Worm (Caenorhabditis elegans) whole organism, mixed stage, embryonic: ENCODE results near the gene C30B5.17.

Source experiments
- M03D4.4 ChIP-seq: sonication (generic microtip); optimal IDR thresholded peaks from 2 replicates; lab custom pipeline; 2017; ENCODE audit warnings: mild to moderate bottlenecking, missing genetic modification characterization, missing compliant biosample characterization
- bed-3 ChIP-seq: fragments of 200-800 bp; sonication (Bioruptor generic); optimal IDR thresholded peaks from 3 replicates; lab custom pipeline; 2018; ENCODE audit warnings: mild to moderate bottlenecking, missing genetic modification characterization, moderate library complexity, missing compliant biosample characterization
- blmp-1 ChIP-seq: fragments of 150-350 bp; optimal IDR thresholded peaks from 2 replicates; lab custom pipeline; 2014; ENCODE audit warnings: missing biosample characterization, missing genetic modification characterization
- ceh-39 ChIP-seq: fragments of 150-350 bp; optimal IDR thresholded peaks from 2 replicates; lab custom pipeline; 2014; ENCODE audit warnings: missing biosample characterization, missing genetic modification characterization
- ceh-43 ChIP-seq: fragments of 200-800 bp; sonication (Bioruptor generic); optimal IDR thresholded peaks from 2 replicates; lab custom pipeline; 2018; ENCODE audit warnings: mild to moderate bottlenecking, missing genetic modification characterization, moderate library complexity, missing compliant biosample characterization
- ceh-83 ChIP-seq: fragments of 200-800 bp; sonication (Bioruptor generic); optimal IDR thresholded peaks from 2 replicates; lab custom pipeline; 2018; ENCODE audit warnings: mild to moderate bottlenecking, missing genetic modification characterization, missing compliant biosample characterization
- ces-1 ChIP-seq: fragments of 150-350 bp; optimal IDR thresholded peaks from 2 replicates; lab custom pipeline; 2014; ENCODE audit warnings: missing biosample characterization, missing genetic modification reagents, missing genetic modification characterization
- cnd-1 ChIP-seq: fragments of 200-800 bp; sonication (Bioruptor generic); optimal IDR thresholded peaks from 2 replicates; lab custom pipeline; 2018; ENCODE audit warnings: mild to moderate bottlenecking, missing genetic modification characterization, missing compliant biosample characterization
- drap-1 ChIP-seq: fragments of 200-800 bp; sonication (Bioruptor generic); optimal IDR thresholded peaks from 3 replicates; lab custom pipeline; 2018; ENCODE audit warnings: mild to moderate bottlenecking, missing genetic modification characterization, missing compliant biosample characterization
- elt-1 ChIP-seq: sonication (generic microtip); optimal IDR thresholded peaks from 2 replicates; lab custom pipeline; 2017; ENCODE audit warnings: missing genetic modification characterization, mild to moderate bottlenecking, missing compliant biosample characterization, antibody characterized with exemption, moderate library complexity, borderline replicate concordance; ENCODE audit not compliant: insufficient read depth
- elt-3 ChIP-seq: fragments of 150-350 bp; optimal IDR thresholded peaks from 2 replicates; lab custom pipeline; 2014; ENCODE audit warnings: missing biosample characterization, missing genetic modification characterization
- flh-1 ChIP-seq: fragments of 200-800 bp; sonication (Bioruptor generic); optimal IDR thresholded peaks from 2 replicates; lab custom pipeline; 2018; ENCODE audit warnings: mild to moderate bottlenecking, missing genetic modification characterization, moderate library complexity, missing compliant biosample characterization
- ham-2 ChIP-seq: fragments of 200-800 bp; sonication (Bioruptor generic); optimal IDR thresholded peaks from 2 replicates; lab custom pipeline; 2018; ENCODE audit warnings: mild to moderate bottlenecking, missing genetic modification characterization, missing compliant biosample characterization
- hlh-1 ChIP-seq: fragments of 150-350 bp; optimal IDR thresholded peaks from 2 replicates; lab custom pipeline; 2014; ENCODE audit warnings: missing biosample characterization, missing genetic modification reagents, missing genetic modification characterization
- lin-13 ChIP-seq: fragments of 150-350 bp; optimal IDR thresholded peaks from 2 replicates; lab custom pipeline; 2014; ENCODE audit warnings: missing biosample characterization, missing genetic modification characterization
- lin-32 ChIP-seq: fragments of 200-800 bp; sonication (Bioruptor generic); optimal IDR thresholded peaks from 2 replicates; lab custom pipeline; 2018; ENCODE audit warnings: mild to moderate bottlenecking, missing genetic modification characterization, missing compliant biosample characterization
- lsy-2 ChIP-seq: fragments of 150-350 bp; optimal IDR thresholded peaks from 2 replicates; lab custom pipeline; 2014; ENCODE audit warnings: missing biosample characterization, missing genetic modification characterization
- mab-5 ChIP-seq: fragments of 150-350 bp; optimal IDR thresholded peaks from 2 replicates; lab custom pipeline; 2014; ENCODE audit warnings: missing biosample characterization, missing genetic modification characterization
- mep-1 ChIP-seq: fragments of 150-350 bp; optimal IDR thresholded peaks from 2 replicates; lab custom pipeline; 2017; ENCODE audit warnings: missing biosample characterization, missing genetic modification reagents, missing genetic modification characterization, inconsistent platforms
- mls-2 ChIP-seq: sonication (generic microtip); optimal IDR thresholded peaks from 2 replicates; lab custom pipeline; 2016; ENCODE audit warnings: mild to moderate bottlenecking, missing genetic modification characterization, moderate library complexity, missing compliant biosample characterization
- nhr-12 ChIP-seq: fragments of 150-350 bp; optimal IDR thresholded peaks from 2 replicates; lab custom pipeline; 2014; ENCODE audit warnings: missing biosample characterization, missing genetic modification characterization
- nhr-2 ChIP-seq: fragments of 150-350 bp; optimal IDR thresholded peaks from 2 replicates; lab custom pipeline; 2014; ENCODE audit warnings: missing biosample characterization, missing genetic modification characterization
- nhr-237 ChIP-seq: fragments of 150-350 bp; optimal IDR thresholded peaks from 2 replicates; lab custom pipeline; 2014; ENCODE audit warnings: missing biosample characterization, missing genetic modification characterization
- nhr-28 ChIP-seq: fragments of 150-350 bp; optimal IDR thresholded peaks from 2 replicates; lab custom pipeline; 2014; ENCODE audit warnings: missing biosample characterization, missing genetic modification characterization
- nhr-76 ChIP-seq: sonication (generic microtip); optimal IDR thresholded peaks from 2 replicates; lab custom pipeline; 2017; ENCODE audit warnings: missing biosample characterization, missing genetic modification characterization
- pha-4 ChIP-seq: fragments of 150-350 bp; optimal IDR thresholded peaks from 2 replicates; lab custom pipeline; 2018; ENCODE audit warnings: missing biosample characterization, missing genetic modification reagents, missing genetic modification characterization
- sem-2 ChIP-seq: fragments of 200-800 bp; sonication (Bioruptor generic); optimal IDR thresholded peaks from 2 replicates; lab custom pipeline; 2018; ENCODE audit warnings: mild to moderate bottlenecking, missing genetic modification characterization, missing compliant biosample characterization
- snpc-4 ChIP-seq: fragments of 150-350 bp; optimal IDR thresholded peaks from 2 replicates; lab custom pipeline; 2014; ENCODE audit warnings: missing biosample characterization, missing genetic modification characterization
- sptf-1 ChIP-seq: sonication (generic microtip); optimal IDR thresholded peaks from 2 replicates; lab custom pipeline; 2017; ENCODE audit warnings: mild to moderate bottlenecking, missing genetic modification characterization, moderate library complexity, missing compliant biosample characterization
- tbx-8 ChIP-seq: fragments of 200-800 bp; sonication (Bioruptor generic); optimal IDR thresholded peaks from 2 replicates; lab custom pipeline; 2018; ENCODE audit warnings: mild to moderate bottlenecking, missing genetic modification characterization, moderate library complexity, missing compliant biosample characterization
- unc-120 ChIP-seq: sonication (generic microtip); optimal IDR thresholded peaks from 2 replicates; lab custom pipeline; 2017; ENCODE audit warnings: missing genetic modification characterization, missing compliant biosample characterization; ENCODE audit not compliant: poor library complexity, severe bottlenecking
- unc-39 ChIP-seq: fragments of 150-350 bp; optimal IDR thresholded peaks from 2 replicates; lab custom pipeline; 2014; ENCODE audit warnings: missing biosample characterization, missing genetic modification characterization
- unc-62 ChIP-seq: fragments of 150-350 bp; optimal IDR thresholded peaks from 2 replicates; lab custom pipeline; 2014; ENCODE audit warnings: missing biosample characterization, missing genetic modification reagents, missing genetic modification characterization
- zip-8 ChIP-seq: fragments of 150-350 bp; optimal IDR thresholded peaks from 2 replicates; lab custom pipeline; 2014; ENCODE audit warnings: missing biosample characterization, missing genetic modification characterization
- ztf-11 ChIP-seq: fragments of 150-350 bp; optimal IDR thresholded peaks from 2 replicates; lab custom pipeline; 2014; ENCODE audit warnings: missing biosample characterization, missing genetic modification characterization

The C30B5.17 gene

DNA sequence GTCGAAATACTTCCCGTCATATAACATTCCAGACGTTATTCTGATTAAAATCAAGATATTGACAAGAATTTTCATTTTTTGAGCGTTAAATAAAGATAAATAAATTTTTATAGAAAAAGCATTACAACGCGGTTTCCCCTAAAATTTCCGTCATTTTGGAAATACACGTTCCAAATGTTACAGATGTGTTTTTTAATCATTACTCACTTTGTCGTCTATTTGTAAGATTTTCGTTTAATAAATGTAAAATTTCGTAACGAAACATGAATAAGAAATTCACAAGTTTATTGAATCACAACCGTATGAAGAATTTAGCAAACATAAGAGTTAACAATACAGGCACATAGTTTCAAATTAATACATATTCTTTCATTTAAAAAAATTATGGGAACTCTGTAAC is at the start of gene C30B5.17:
C30B5.17 (minus strand) TSS at position 101 of the 400 bp plus-strand sequence.
- TF ChIP-seq M03D4.4 (no peak), blmp-1 (tag; lab: Kevin White, UChicago) (no peak), tbx-8 (GFP tag; lab: Kevin White, UChicago) (no peak)

DNA sequence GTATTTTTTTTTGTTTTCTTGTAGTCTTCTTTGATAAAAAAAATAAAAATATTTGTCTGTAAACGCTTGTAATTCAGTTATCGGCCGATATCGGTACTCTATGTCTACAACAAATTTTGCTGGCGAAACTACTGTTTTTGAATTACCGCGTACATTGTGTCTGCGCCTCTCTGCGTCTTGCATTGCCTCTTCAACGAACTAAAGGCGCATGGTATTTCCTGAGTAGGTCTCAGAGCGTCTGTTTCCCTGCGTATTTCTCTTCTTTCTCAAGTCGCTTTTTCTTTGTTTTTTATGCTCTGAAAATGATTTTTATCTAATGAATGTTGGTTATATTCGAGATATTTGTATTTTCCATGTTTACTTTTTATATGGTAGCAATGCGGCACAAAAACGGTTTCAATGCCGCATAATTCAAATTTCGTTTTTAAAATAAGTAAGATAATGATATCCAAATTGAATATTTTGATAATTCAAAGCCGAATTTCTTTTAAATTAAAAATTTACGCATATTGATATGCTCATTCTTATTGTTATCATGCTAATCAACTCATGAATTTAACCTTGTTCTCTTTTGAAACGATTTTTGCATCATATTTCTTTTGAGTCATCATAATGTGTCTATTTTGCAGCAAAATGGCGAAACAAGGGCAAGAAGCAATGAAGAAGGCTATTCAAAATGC is 48.1 kb upstream of the C30B5.17 start, which contains the start of gene phb-2:
phb-2 (plus strand) TSS at position 630 of the 680 bp plus-strand sequence.
- TF ChIP-seq nhr-2 (tag; lab: Kevin White, UChicago): peak; percentile 11
- TF ChIP-seq sptf-1 (tag; lab: Kevin White, UChicago): peak; percentile 37
- no peak for TF ChIP-seq elt-1 (tag; lab: Kevin White, UChicago)
- TF ChIP-seq lsy-2 (tag; lab: Kevin White, UChicago): peak; percentile 81
- peak; percentile 92 for TF ChIP-seq pha-4 (tag; lab: Kevin White, UChicago)
- peak; percentile 32 for TF ChIP-seq unc-62 (GFP tag; lab: Kevin White, UChicago)
- TF ChIP-seq sem-2 (GFP tag; lab: Kevin White, UChicago): no peak
- no peak for TF ChIP-seq lin-32
- TF ChIP-seq unc-120 (tag; lab: Kevin White, UChicago): peak; percentile 60
- no peak for TF ChIP-seq ceh-83 (GFP tag; lab: Kevin White, UChicago)
- peak; percentile 20 for TF ChIP-seq ceh-39
- peak; percentile 81 for TF ChIP-seq mep-1 (tag; lab: Kevin White, UChicago)
- TF ChIP-seq ces-1 (GFP tag; lab: Kevin White, UChicago): peak; percentile 24
- TF ChIP-seq mls-2: no peak
- no peak for TF ChIP-seq M03D4.4
- TF ChIP-seq mab-5 (tag; lab: Kevin White, UChicago): no peak
- no peak for TF ChIP-seq nhr-12 (tag; lab: Kevin White, UChicago)
- no peak for TF ChIP-seq bed-3 (GFP tag; lab: Kevin White, UChicago)
- TF ChIP-seq snpc-4 (tag; lab: Kevin White, UChicago): no peak
- peak; percentile 56 for TF ChIP-seq hlh-1 (tag; lab: Kevin White, UChicago)
- peak; percentile 81 for TF ChIP-seq nhr-237 (tag; lab: Kevin White, UChicago)

- TF ChIP-seq nhr-76: no peak
- TF ChIP-seq unc-39 (tag; lab: Kevin White, UChicago): peak; percentile 35
- no peak for TF ChIP-seq elt-1 (tag; lab: Kevin White, UChicago)
- TF ChIP-seq ceh-83 (GFP tag; lab: Kevin White, UChicago): peak; percentile 93
- TF ChIP-seq unc-120 (tag; lab: Kevin White, UChicago): peak; percentile 82
- no peak for TF ChIP-seq mab-5 (tag; lab: Kevin White, UChicago)
- peak; percentile 50 for TF ChIP-seq lin-13 (tag; lab: Kevin White, UChicago)
- TF ChIP-seq lsy-2 (tag; lab: Kevin White, UChicago): no peak
- no peak for TF ChIP-seq nhr-2 (tag; lab: Kevin White, UChicago)
- TF ChIP-seq flh-1 (GFP tag; lab: Kevin White, UChicago): no peak
- TF ChIP-seq unc-62 (GFP tag; lab: Kevin White, UChicago): no peak
- peak; percentile 23 for TF ChIP-seq mep-1 (tag; lab: Kevin White, UChicago)
- TF ChIP-seq ztf-11 (tag; lab: Kevin White, UChicago): no peak
- no peak for TF ChIP-seq blmp-1 (tag; lab: Kevin White, UChicago)
- TF ChIP-seq ces-1 (GFP tag; lab: Kevin White, UChicago): no peak
- TF ChIP-seq zip-8: no peak
- peak; percentile 61 for TF ChIP-seq bed-3 (GFP tag; lab: Kevin White, UChicago)
- peak; percentile 90 for TF ChIP-seq cnd-1 (tag; lab: Kevin White, UChicago)
- peak; percentile 91 for TF ChIP-seq mls-2
- TF ChIP-seq nhr-237 (tag; lab: Kevin White, UChicago): no peak
- TF ChIP-seq snpc-4 (tag; lab: Kevin White, UChicago): no peak
- peak; percentile 12 for TF ChIP-seq hlh-1 (tag; lab: Kevin White, UChicago)
- TF ChIP-seq sptf-1 (tag; lab: Kevin White, UChicago): peak; percentile 92
- peak; percentile 88 for TF ChIP-seq M03D4.4
- peak; percentile 88 for TF ChIP-seq drap-1 (GFP tag; lab: Kevin White, UChicago)
- no peak for TF ChIP-seq elt-3 (tag; lab: Kevin White, UChicago)
- peak; percentile 89 for TF ChIP-seq lin-32
- TF ChIP-seq nhr-12 (tag; lab: Kevin White, UChicago): no peak
- no peak for TF ChIP-seq nhr-28 (tag; lab: Kevin White, UChicago)
- TF ChIP-seq ceh-39: no peak
- TF ChIP-seq tbx-8 (GFP tag; lab: Kevin White, UChicago): peak; percentile 91
- peak; percentile 85 for TF ChIP-seq sem-2 (GFP tag; lab: Kevin White, UChicago)
- peak; percentile 74 for TF ChIP-seq ceh-43 (GFP tag; lab: Kevin White, UChicago)
- TF ChIP-seq pha-4 (tag; lab: Kevin White, UChicago): peak; percentile 65
- peak; percentile 79 for TF ChIP-seq ham-2 (GFP tag; lab: Kevin White, UChicago)
These were observed 45.7 kb upstream of the C30B5.17 start for ce11 chrII:6248503-6248902.
